Fruit fly (Drosophila melanogaster) Kc167 (cell line): ENCODE measurements around the gene Cul6.

Experiments
- Myc ChIP-seq: fragments of >200 bp; optimal IDR thresholded peaks from 2 replicates; lab custom pipeline; 2017; ENCODE audit warnings: missing external identifiers
- Sin3A ChIP-seq: fragments of >200 bp; optimal IDR thresholded peaks from 2 replicates; lab custom pipeline; 2018; ENCODE audit warnings: missing external identifiers
- h ChIP-seq: fragments of >200 bp; optimal IDR thresholded peaks from 3 replicates; lab custom pipeline; 2018; ENCODE audit warnings: missing external identifiers
- insv ChIP-seq: fragments of >200 bp; optimal IDR thresholded peaks from 3 replicates; lab custom pipeline; 2018; ENCODE audit warnings: missing external identifiers
- psq ChIP-seq: fragments of >200 bp; optimal IDR thresholded peaks from 2 replicates; lab custom pipeline; 2017; ENCODE audit warnings: missing external identifiers
- ttk ChIP-seq: sonication (Bioruptor generic); optimal IDR thresholded peaks from 2 replicates; lab custom pipeline; 2017; ENCODE audit warnings: missing external identifiers

Cul6 gene

DNA sequence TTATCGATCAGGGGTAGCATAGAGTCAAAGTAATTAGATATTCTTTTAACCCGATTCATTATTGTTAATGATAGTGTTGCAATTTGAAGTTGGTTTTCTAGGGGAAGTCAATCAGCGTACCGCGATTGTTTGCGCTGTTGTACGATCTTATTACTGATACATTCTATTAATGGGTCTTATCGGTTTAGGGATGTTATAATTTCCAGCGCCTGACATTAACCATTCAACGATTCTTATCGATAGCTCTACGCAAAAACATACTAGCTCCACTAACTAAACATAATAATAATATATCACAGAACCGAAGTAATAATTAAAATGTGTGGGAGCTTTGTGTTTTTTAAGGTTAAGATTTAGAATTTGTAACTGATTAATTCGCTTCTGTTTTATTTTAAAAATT is at the start of gene Cul6:
Gene Cul6 (minus strand): TSS at position 175 of the 400 bp plus-strand sequence.
- TF ChIP-seq Sin3A (lab: Kevin White, UChicago) (no peak), h (lab: Kevin White, UChicago) (no peak), insv (lab: Kevin White, UChicago) (no peak), Myc (no peak), ttk (lab: Kevin White, UChicago) (no peak), psq (lab: Kevin White, UChicago) (no peak)

- TF ChIP-seq ttk (lab: Kevin White, UChicago), result no peak
- TF ChIP-seq insv (lab: Kevin White, UChicago), result no peak
Observed at dm6 chr3L:13058429-13058828, 46.9 kb upstream of the Cul6 start.

DNA sequence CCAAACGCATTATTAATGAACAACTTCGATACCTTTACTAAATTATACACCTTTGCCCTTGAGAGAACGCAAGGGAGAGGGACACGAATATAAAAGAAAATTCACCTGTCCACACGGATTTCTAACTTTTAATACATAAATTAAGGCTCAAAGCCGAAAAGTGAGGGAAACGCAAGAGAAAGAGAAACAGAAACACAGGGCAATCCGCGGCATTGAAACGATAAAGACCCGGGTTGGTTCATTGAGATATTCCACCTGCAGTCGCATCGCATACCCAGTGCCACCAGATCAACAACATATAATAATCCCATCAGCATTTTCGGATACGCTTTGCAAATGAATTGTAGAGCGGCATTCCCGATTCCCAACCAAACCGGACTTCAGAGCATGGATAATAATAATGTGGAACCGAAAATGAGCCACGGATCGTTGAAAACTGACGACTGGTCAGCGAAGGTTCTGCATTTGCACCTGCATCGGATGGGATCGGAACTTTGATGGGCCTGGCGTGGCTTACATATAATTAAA is 39.3 kb upstream of the Cul6 start:
- TF ChIP-seq Sin3A (lab: Kevin White, UChicago), result no peak
- no peak for TF ChIP-seq psq (lab: Kevin White, UChicago)
- no peak for TF ChIP-seq insv (lab: Kevin White, UChicago)
- TF ChIP-seq Myc, result no peak
- TF ChIP-seq ttk (lab: Kevin White, UChicago), result no peak

DNA sequence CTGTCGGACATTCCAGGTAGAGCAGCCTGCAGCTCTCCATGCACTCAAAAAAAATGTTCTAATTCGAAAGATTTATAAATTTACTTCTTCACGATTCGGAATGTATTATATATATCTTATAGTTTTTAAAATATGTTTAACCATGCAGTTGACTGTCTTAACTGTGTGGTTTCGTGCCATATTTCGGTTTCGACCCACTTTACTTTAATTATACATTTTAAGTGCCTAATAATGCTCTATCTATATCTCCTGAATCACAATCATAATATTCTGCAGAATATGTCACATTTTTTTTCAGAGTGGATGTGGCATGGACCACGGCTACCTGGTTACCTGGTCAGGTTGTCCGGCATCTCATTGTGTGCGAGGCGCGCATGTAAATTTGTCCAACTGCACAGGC is 38.2 kb upstream of the Cul6 start:
- TF ChIP-seq insv (lab: Kevin White, UChicago), result no peak
- no peak for TF ChIP-seq h (lab: Kevin White, UChicago)
- TF ChIP-seq Myc, result no peak
- no peak for TF ChIP-seq Sin3A (lab: Kevin White, UChicago)
- no peak for TF ChIP-seq ttk (lab: Kevin White, UChicago)
- TF ChIP-seq psq (lab: Kevin White, UChicago), result no peak

DNA sequence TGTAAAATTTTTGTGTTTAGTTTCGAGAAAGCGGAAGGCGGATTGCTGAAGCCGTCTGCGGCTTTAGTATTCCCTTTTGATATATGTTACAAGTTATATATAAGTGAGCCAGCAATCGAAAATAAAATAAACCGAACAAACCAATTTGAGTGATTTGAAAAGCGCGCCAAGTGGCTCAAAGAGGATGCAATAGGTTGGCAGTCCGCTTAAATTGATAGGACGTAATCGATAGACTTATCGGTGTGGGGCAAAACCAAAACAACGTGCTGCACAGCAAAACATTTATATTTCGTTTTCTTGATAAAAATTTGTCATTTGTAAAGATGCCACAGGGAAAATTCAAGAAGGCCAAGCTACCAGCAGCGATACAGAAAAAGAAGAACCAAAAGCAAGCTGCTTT is 35.3 kb upstream of the Cul6 start, which contains the start of gene CG11279:
Gene CG11279 (plus strand): TSS at position 220 of the 400 bp plus-strand sequence.
- no peak for TF ChIP-seq psq (lab: Kevin White, UChicago)
- TF ChIP-seq Myc, result no peak
- TF ChIP-seq h (lab: Kevin White, UChicago), result no peak
- TF ChIP-seq insv (lab: Kevin White, UChicago), result no peak
- TF ChIP-seq Sin3A (lab: Kevin White, UChicago), result no peak
- no peak for TF ChIP-seq ttk (lab: Kevin White, UChicago)

DNA sequence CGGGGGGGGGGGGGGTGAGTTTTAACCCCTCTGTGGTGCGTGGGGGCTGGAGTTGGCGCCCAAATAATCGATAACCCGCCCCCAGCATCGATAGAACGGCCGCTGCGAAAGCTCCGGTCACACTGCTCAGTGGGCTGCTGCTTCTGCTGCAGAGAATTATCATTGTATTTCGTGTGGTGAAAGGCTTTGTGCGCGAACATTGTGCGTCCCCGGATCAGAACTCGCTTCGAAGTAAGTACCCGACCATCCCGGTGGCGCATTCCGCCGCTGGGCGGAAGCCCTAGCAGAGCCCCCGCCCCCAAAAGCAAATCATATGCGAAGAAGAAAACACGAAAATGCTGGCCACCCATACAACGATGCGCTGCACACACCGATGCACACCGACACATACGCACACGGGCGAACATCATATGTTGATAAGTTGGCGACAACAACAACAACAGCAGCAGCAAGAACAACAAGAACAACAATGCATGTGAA is 32.9 kb upstream of the Cul6 start, which contains the start of gene Syx13:
Gene Syx13 (plus strand): TSS at position 100 of the 480 bp plus-strand sequence.
- no peak for TF ChIP-seq ttk (lab: Kevin White, UChicago)
- TF ChIP-seq psq (lab: Kevin White, UChicago), result no peak
- TF ChIP-seq Sin3A (lab: Kevin White, UChicago), result no peak
- no peak for TF ChIP-seq Myc
- no peak for TF ChIP-seq h (lab: Kevin White, UChicago)
- no peak for TF ChIP-seq insv (lab: Kevin White, UChicago)

DNA sequence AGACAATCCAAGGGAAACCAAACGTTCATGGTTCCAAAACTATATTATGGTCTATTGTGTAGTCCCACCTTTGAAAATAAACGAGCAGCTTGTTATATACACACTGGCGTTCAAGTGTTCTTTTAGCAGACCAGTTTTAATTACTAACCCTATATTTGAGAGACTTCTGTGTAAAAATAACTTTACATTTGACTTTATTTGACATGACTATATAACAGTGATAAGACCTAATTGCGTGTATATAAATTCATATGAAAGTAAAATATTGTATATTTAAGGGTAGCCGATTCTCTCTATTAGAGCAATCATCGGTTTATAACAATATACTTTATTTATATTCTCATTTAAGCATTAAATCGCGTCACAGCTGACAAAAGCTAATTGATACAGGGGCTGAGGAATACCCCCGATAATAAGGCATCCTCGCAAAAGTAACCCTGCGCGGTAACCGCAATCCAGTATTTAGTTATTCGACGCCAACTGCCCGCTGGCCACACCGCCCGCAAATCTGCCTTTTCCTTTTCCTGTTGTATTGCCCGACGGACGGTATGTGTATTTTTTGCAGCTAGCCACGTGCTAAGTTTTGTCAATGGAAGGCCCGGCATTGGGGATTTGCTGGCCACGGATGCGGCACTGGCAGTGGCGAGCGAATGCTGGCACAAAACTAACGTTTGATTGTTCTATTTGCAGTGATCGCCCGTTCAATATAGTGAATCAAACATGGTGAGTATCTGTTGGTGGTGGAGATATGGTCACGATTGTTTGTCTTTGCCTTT is 30.0 kb upstream of the Cul6 start, which contains the start of gene RpS4:
Gene RpS4 (plus strand): TSS at position 465 of the 776 bp plus-strand sequence.
- TF ChIP-seq Myc (no peak), Sin3A (lab: Kevin White, UChicago) (no peak), psq (lab: Kevin White, UChicago) (no peak), h (lab: Kevin White, UChicago) (no peak), ttk (lab: Kevin White, UChicago) (no peak), insv (lab: Kevin White, UChicago) (no peak)

- TF ChIP-seq psq (lab: Kevin White, UChicago), result no peak
- no peak for TF ChIP-seq insv (lab: Kevin White, UChicago)
- no peak for TF ChIP-seq Sin3A (lab: Kevin White, UChicago)
- no peak for TF ChIP-seq h (lab: Kevin White, UChicago)
Observed at dm6 chr3L:13040849-13041248, 29.4 kb upstream of the Cul6 start.

DNA sequence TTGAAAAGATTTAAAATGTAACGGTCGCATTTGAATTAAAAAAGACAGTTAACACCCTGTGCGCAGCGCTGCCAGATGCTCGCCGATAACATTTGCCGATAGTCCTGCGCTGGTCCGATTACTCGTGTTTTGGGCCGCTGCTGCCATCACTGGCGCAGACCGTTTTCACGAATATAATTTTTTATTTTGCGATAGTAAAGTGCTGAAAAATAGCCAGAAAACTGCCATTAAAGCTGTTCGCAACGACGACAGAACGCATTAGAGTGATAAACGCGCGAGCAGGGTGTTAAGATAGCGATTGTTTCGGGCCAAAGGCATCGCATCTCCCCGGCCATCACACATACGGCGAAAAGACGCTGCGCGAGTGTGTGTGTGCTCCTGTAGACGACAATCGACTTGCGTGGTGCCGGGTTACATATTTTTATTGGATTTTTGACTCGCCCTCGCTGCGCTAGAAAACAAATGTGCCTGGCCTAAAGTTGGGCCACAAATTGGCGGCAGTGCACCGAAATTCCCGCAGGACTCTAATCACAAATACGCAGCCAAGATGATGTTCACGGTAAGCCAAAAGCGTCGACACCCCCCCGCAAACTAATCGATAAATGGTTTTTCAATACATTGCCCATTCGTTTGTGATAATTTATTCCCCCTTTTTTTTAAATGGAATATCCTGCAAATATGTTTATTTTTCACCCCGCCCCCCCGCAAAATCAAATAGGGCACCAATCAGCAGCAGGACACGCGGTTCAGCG is 25.4 kb upstream of the Cul6 start, which contains the start of gene Srrm1:
Gene Srrm1 (plus strand): TSS at position 116 of the 752 bp plus-strand sequence.
- TF ChIP-seq psq (lab: Kevin White, UChicago) (no peak), Sin3A (lab: Kevin White, UChicago) (no peak), Myc (no peak), h (lab: Kevin White, UChicago) (no peak), insv (lab: Kevin White, UChicago) (no peak), ttk (lab: Kevin White, UChicago) (no peak)

- TF ChIP-seq Sin3A (lab: Kevin White, UChicago) (no peak), h (lab: Kevin White, UChicago) (no peak), psq (lab: Kevin White, UChicago) (no peak), Myc (no peak), insv (lab: Kevin White, UChicago) (no peak), ttk (lab: Kevin White, UChicago) (no peak)
Observed at dm6 chr3L:13033361-13033760, 21.9 kb upstream of the Cul6 start.

DNA sequence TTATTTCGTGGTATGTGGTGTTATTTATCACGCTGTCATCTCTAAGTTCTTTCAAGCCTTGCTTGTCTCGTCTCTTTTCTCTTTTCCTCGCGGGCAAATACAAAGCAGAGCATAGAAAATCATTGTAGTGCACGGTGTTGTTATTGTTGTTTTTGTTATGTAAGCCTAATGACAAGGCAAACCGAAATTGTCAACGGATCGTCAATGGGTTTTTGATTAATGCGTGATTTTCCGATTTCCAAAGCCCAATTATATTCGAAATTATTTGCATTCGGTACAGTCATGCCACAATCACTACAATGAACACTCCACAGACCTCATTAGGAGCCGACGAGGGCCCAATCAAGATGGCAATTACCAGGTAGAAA is 21.4 kb upstream of the Cul6 start:
- TF ChIP-seq h (lab: Kevin White, UChicago), result no peak
- TF ChIP-seq insv (lab: Kevin White, UChicago), result no peak
- no peak for TF ChIP-seq psq (lab: Kevin White, UChicago)
- no peak for TF ChIP-seq ttk (lab: Kevin White, UChicago)
- TF ChIP-seq Sin3A (lab: Kevin White, UChicago), result no peak
- no peak for TF ChIP-seq Myc
